Fruit fly (Drosophila melanogaster): ENCODE measurements around the gene alpha-PheRS.
A peak's percentile ranks its signal among the peaks of the same experiment; 100 is the strongest.

alpha-PheRS gene

dm6 chrX:8125224-8125649 is 20.2 kb downstream of the alpha-PheRS start:
- TF ChIP-seq ovo (GFP tag; optimal IDR thresholded peaks at IDR 0.05) = no peak
- no peak for TF ChIP-seq CG11617 (GFP tag; optimal IDR thresholded peaks at IDR 0.05)
- no peak for TF ChIP-seq cnc (optimal IDR thresholded peaks at IDR 0.05)
- TF ChIP-seq tj (GFP tag; optimal IDR thresholded peaks at IDR 0.05) = no peak
- TF ChIP-seq Mnt (GFP tag; optimal IDR thresholded peaks at IDR 0.05) = no peak
- no peak for TF ChIP-seq toe (GFP tag; optimal IDR thresholded peaks at IDR 0.05)
- TF ChIP-seq kay (GFP tag; ENCODE audit: borderline replicate concordance) = no peak
- no peak for TF ChIP-seq CG7045 (GFP tag; optimal IDR thresholded peaks at IDR 0.05)
- no peak for TF ChIP-seq cic (GFP tag; optimal IDR thresholded peaks at IDR 0.05)
- TF ChIP-seq Hr96 (GFP tag; optimal IDR thresholded peaks at IDR 0.05) = no peak
- no peak for TF ChIP-seq CG33017 (tag; optimal IDR thresholded peaks at IDR 0.05)
- TF ChIP-seq pad (GFP tag; optimal IDR thresholded peaks at IDR 0.05) = no peak
- no peak for TF ChIP-seq CG1620 (GFP tag; optimal IDR thresholded peaks at IDR 0.05)
- no peak for TF ChIP-seq bab1 (GFP tag; optimal IDR thresholded peaks at IDR 0.05)
- no peak for TF ChIP-seq CG7101 (tag; optimal IDR thresholded peaks at IDR 0.05)

dm6 chrX:8122834-8123233 is 22.6 kb downstream of the alpha-PheRS start:
- TF ChIP-seq CG5204 (GFP tag; optimal IDR thresholded peaks at IDR 0.05) (no peak), pad (GFP tag; optimal IDR thresholded peaks at IDR 0.05) (no peak), CG1620 (GFP tag; optimal IDR thresholded peaks at IDR 0.05) (no peak), CG12768 (GFP tag; optimal IDR thresholded peaks at IDR 0.05) (no peak), bab1 (GFP tag; optimal IDR thresholded peaks at IDR 0.05) (no peak)

- TF ChIP-seq bab1 (GFP tag; optimal IDR thresholded peaks at IDR 0.05) (peak; percentile 57), CG7101 (tag; optimal IDR thresholded peaks at IDR 0.05) (no peak), Mnt (GFP tag; optimal IDR thresholded peaks at IDR 0.05) (peak; percentile 100), toe (GFP tag; optimal IDR thresholded peaks at IDR 0.05) (no peak)
These were observed 24.5 kb downstream of the alpha-PheRS start, which contains the start of gene CG2260 for dm6 chrX:8120939-8121338. Gene CG2260 (minus strand): TSS chrX:8121147.

dm6 chrX:8116813-8117212 is 28.6 kb downstream of the alpha-PheRS start, which contains the start of gene CG1575:
Gene CG1575 (plus strand): TSS chrX:8117012.
- TF ChIP-seq CG5204 (GFP tag; optimal IDR thresholded peaks at IDR 0.05) (no peak), Mnt (GFP tag; optimal IDR thresholded peaks at IDR 0.05) (peak; percentile 84)

dm6 chrX:8115717-8116311 is 29.6 kb downstream of the alpha-PheRS start, which contains the start of gene Gclc:
Gene Gclc (minus strand): TSS chrX:8116147.
- TF ChIP-seq cnc (optimal IDR thresholded peaks at IDR 0.05) (no peak), toe (GFP tag; optimal IDR thresholded peaks at IDR 0.05) (no peak), tj (GFP tag; optimal IDR thresholded peaks at IDR 0.05) (peak; percentile 11), cic (GFP tag; optimal IDR thresholded peaks at IDR 0.05) (peak; percentile 21), CG33017 (tag; optimal IDR thresholded peaks at IDR 0.05) (no peak), CG1620 (GFP tag; optimal IDR thresholded peaks at IDR 0.05) (no peak), kay (GFP tag; ENCODE audit: borderline replicate concordance) (no peak), Mnt (GFP tag; optimal IDR thresholded peaks at IDR 0.05) (peak; percentile 96), CG11617 (GFP tag; optimal IDR thresholded peaks at IDR 0.05) (peak; percentile 21), CG12768 (GFP tag; optimal IDR thresholded peaks at IDR 0.05) (no peak), CG14711 (tag; optimal IDR thresholded peaks at IDR 0.05) (no peak), CG7045 (GFP tag; optimal IDR thresholded peaks at IDR 0.05) (no peak), CG7101 (tag; optimal IDR thresholded peaks at IDR 0.05) (no peak), pad (GFP tag; optimal IDR thresholded peaks at IDR 0.05) (no peak), ovo (GFP tag; optimal IDR thresholded peaks at IDR 0.05) (no peak), bab1 (GFP tag; optimal IDR thresholded peaks at IDR 0.05) (no peak), CG5204 (GFP tag; optimal IDR thresholded peaks at IDR 0.05) (no peak), Hr96 (GFP tag; optimal IDR thresholded peaks at IDR 0.05) (no peak), Clk (GFP tag; optimal IDR thresholded peaks at IDR 0.05) (no peak), Crg-1 (GFP tag; optimal IDR thresholded peaks at IDR 0.05) (no peak)

dm6 chrX:8115343-8115676 is 30.1 kb downstream of the alpha-PheRS start:
- TF ChIP-seq toe (GFP tag; optimal IDR thresholded peaks at IDR 0.05) (no peak), CG11617 (GFP tag; optimal IDR thresholded peaks at IDR 0.05) (no peak), ovo (GFP tag; optimal IDR thresholded peaks at IDR 0.05) (peak; percentile 2), pad (GFP tag; optimal IDR thresholded peaks at IDR 0.05) (peak; percentile 37)

dm6 chrX:8114476-8115342 is 30.7 kb downstream of the alpha-PheRS start:
- TF ChIP-seq CG12768 (GFP tag; optimal IDR thresholded peaks at IDR 0.05) (peak; percentile 62), ovo (GFP tag; optimal IDR thresholded peaks at IDR 0.05) (peak; percentile 1), toe (GFP tag; optimal IDR thresholded peaks at IDR 0.05) (peak; percentile 45), pad (GFP tag; optimal IDR thresholded peaks at IDR 0.05) (peak; percentile 20), Hr96 (GFP tag; optimal IDR thresholded peaks at IDR 0.05) (no peak), Mnt (GFP tag; optimal IDR thresholded peaks at IDR 0.05) (peak; percentile 46), CG5204 (GFP tag; optimal IDR thresholded peaks at IDR 0.05) (peak; percentile 70), Clk (GFP tag; optimal IDR thresholded peaks at IDR 0.05) (peak; percentile 25), kay (GFP tag; ENCODE audit: borderline replicate concordance) (no peak), CG33017 (tag; optimal IDR thresholded peaks at IDR 0.05) (peak; percentile 62), CG14711 (tag; optimal IDR thresholded peaks at IDR 0.05) (peak; percentile 62), Crg-1 (GFP tag; optimal IDR thresholded peaks at IDR 0.05) (no peak), cnc (optimal IDR thresholded peaks at IDR 0.05) (no peak), CG7045 (GFP tag; optimal IDR thresholded peaks at IDR 0.05) (peak; percentile 60), CG1620 (GFP tag; optimal IDR thresholded peaks at IDR 0.05) (peak; percentile 21), CG11617 (GFP tag; optimal IDR thresholded peaks at IDR 0.05) (peak; percentile 64), bab1 (GFP tag; optimal IDR thresholded peaks at IDR 0.05) (peak; percentile 57), tj (GFP tag; optimal IDR thresholded peaks at IDR 0.05) (peak; percentile 73), cic (GFP tag; optimal IDR thresholded peaks at IDR 0.05) (no peak), CG7101 (tag; optimal IDR thresholded peaks at IDR 0.05) (peak; percentile 80)
